Worm (Caenorhabditis elegans) whole organism, midembryonic: ENCODE measurements around the gene C02F5.2.

Source experiments
- T22C8.4 ChIP-seq: fragments of 200-800 bp; sonication (Bioruptor generic); IDR thresholded peaks from 2 replicates; pipeline ENCODE4 v1.3.6; 2022; ENCODE audit warnings: missing genetic modification characterization, missing compliant biosample characterization
- cog-1 ChIP-seq: sonication (generic microtip); optimal IDR thresholded peaks from 2 replicates; lab custom pipeline; 2016; ENCODE audit warnings: missing genetic modification characterization, missing compliant biosample characterization
- flt-1 ChIP-seq: fragments of 200-800 bp; sonication (Bioruptor generic); IDR thresholded peaks from 2 replicates; pipeline ENCODE4 v1.3.6; 2022; ENCODE audit warnings: missing genetic modification characterization, missing compliant biosample characterization
- klf-2 ChIP-seq: fragments of 200-800 bp; sonication (Bioruptor generic); conservative IDR thresholded peaks from 2 replicates; pipeline ENCODE4 v1.3.6; 2022; ENCODE audit warnings: missing genetic modification reagents, missing genetic modification characterization, missing compliant biosample characterization
- med-1 ChIP-seq: sonication (generic microtip); optimal IDR thresholded peaks from 2 replicates; lab custom pipeline; 2017; ENCODE audit warnings: missing genetic modification characterization, mild to moderate bottlenecking, missing compliant biosample characterization, antibody characterized with exemption, missing genetic modification reagents; ENCODE audit not compliant: insufficient read depth
- ref-1 ChIP-seq: fragments of 200-800 bp; sonication (Bioruptor generic); conservative IDR thresholded peaks from 2 replicates; pipeline ENCODE4 v1.3.6; 2022; ENCODE audit warnings: missing genetic modification reagents, missing genetic modification characterization, missing compliant biosample characterization
- tab-1 ChIP-seq: fragments of 200-800 bp; sonication (Bioruptor generic); IDR thresholded peaks from 2 replicates; pipeline ENCODE4 v1.3.6; 2022; ENCODE audit warnings: missing genetic modification characterization, missing compliant biosample characterization
- ztf-23 ChIP-seq: fragments of 200-800 bp; sonication (Bioruptor generic); IDR thresholded peaks from 2 replicates; pipeline ENCODE4 v1.3.6; 2022; ENCODE audit warnings: missing genetic modification reagents, missing genetic modification characterization, missing compliant biosample characterization
- ztf-29 ChIP-seq: fragments of 200-800 bp; sonication (Bioruptor generic); IDR thresholded peaks from 2 replicates; pipeline ENCODE4 v1.3.6; 2022; ENCODE audit warnings: missing genetic modification reagents, missing genetic modification characterization, missing compliant biosample characterization

ce11 chrIII:8278801-8279200 lies 29.4 kb downstream of the C02F5.2 start, which contains the start of gene mig-10:
- TF ChIP-seq med-1 (GFP tag; lab: Kevin White, UChicago) (no peak), ref-1 (no peak), ztf-29 (GFP tag; lab: Robert Waterston, UW) (no peak), flt-1 (GFP tag; lab: Robert Waterston, UW) (no peak), ztf-23 (GFP tag; lab: Robert Waterston, UW) (no peak), T22C8.4 (GFP tag; lab: Robert Waterston, UW) (no peak), tab-1 (GFP tag; lab: Robert Waterston, UW) (no peak), klf-2 (no peak), cog-1 (no peak)
